Worm (Caenorhabditis elegans) whole organism, L4/young adult: ENCODE measurements around the gene srh-252.
"Not testable (repeated sequence)": the region's sequence is repeated elsewhere in the genome, so short reads cannot be mapped to it uniquely, and the experiment has no call there.

Source experiments
- W03F9.2 ChIP-seq: fragments of 150-350 bp; optimal IDR thresholded peaks from 2 replicates; lab custom pipeline; 2014; ENCODE audit warnings: missing biosample characterization, missing genetic modification characterization
- dao-5 ChIP-seq: sonication (generic microtip); optimal IDR thresholded peaks from 2 replicates; lab custom pipeline; 2016; ENCODE audit warnings: missing genotype, missing genetic modification characterization, moderate library complexity, missing compliant biosample characterization
- him-1 ChIP-seq: sonication (generic microtip); optimal IDR thresholded peaks from 2 replicates; lab custom pipeline; 2016; ENCODE audit warnings: missing genotype, missing genetic modification reagents, missing genetic modification characterization, missing compliant biosample characterization

Gene srh-252

ce11 chrV:17223305-17223704 is at the start of gene srh-252:
Gene srh-252 (minus strand): TSS chrV:17223405.
- TF ChIP-seq W03F9.2 (tag; lab: Kevin White, UChicago) (no peak), him-1 (no peak), dao-5 (tag; lab: Kevin White, UChicago) (no peak)

- no peak for TF ChIP-seq dao-5 (tag; lab: Kevin White, UChicago)
- no peak for TF ChIP-seq him-1
- no peak for TF ChIP-seq W03F9.2 (tag; lab: Kevin White, UChicago)
Observed at ce11 chrV:17272112-17272511, 48.9 kb upstream of the srh-252 start.

ce11 chrV:17264855-17265254 is 41.6 kb upstream of the srh-252 start, which contains the start of gene K10G4.3:
Gene K10G4.3 (minus strand): TSS chrV:17264955.
- not testable (repeated sequence) for TF ChIP-seq him-1; dao-5 (tag; lab: Kevin White, UChicago); W03F9.2 (tag; lab: Kevin White, UChicago)

- no peak for TF ChIP-seq W03F9.2 (tag; lab: Kevin White, UChicago)
Observed at ce11 chrV:17261385-17261784, 38.2 kb upstream of the srh-252 start.

ce11 chrV:17258868-17259267 is 35.7 kb upstream of the srh-252 start, which contains the start of gene fbxa-85:
Gene fbxa-85 (plus strand): TSS chrV:17259168.
- TF ChIP-seq dao-5 (tag; lab: Kevin White, UChicago) (no peak), him-1 (no peak), W03F9.2 (tag; lab: Kevin White, UChicago) (no peak)

ce11 chrV:17258244-17258643 is 35.0 kb upstream of the srh-252 start:
- TF ChIP-seq W03F9.2 (tag; lab: Kevin White, UChicago) (no peak), him-1 (no peak), dao-5 (tag; lab: Kevin White, UChicago) (no peak)

- TF ChIP-seq W03F9.2 (tag; lab: Kevin White, UChicago) = no peak
- no peak for TF ChIP-seq him-1
Observed at ce11 chrV:17257637-17258036, 34.4 kb upstream of the srh-252 start.

- TF ChIP-seq him-1 = no peak
- no peak for TF ChIP-seq dao-5 (tag; lab: Kevin White, UChicago)
Observed at ce11 chrV:17255454-17255853, 32.2 kb upstream of the srh-252 start, which contains the start of gene srh-115. Gene srh-115 (plus strand): TSS chrV:17255754.

- TF ChIP-seq him-1; W03F9.2 (tag; lab: Kevin White, UChicago); dao-5 (tag; lab: Kevin White, UChicago): not testable (repeated sequence)
Observed at ce11 chrV:17255028-17255427, 31.8 kb upstream of the srh-252 start, which contains the start of gene srh-116. Gene srh-116 (minus strand): TSS chrV:17255128.

- no peak for TF ChIP-seq W03F9.2 (tag; lab: Kevin White, UChicago)
- TF ChIP-seq him-1 = no peak
- no peak for TF ChIP-seq dao-5 (tag; lab: Kevin White, UChicago)
Observed at ce11 chrV:17251364-17251961, 28.3 kb upstream of the srh-252 start, which contains the start of gene Y61B8A.6. Gene Y61B8A.6 (plus strand): TSS chrV:17251911.

- no peak for TF ChIP-seq W03F9.2 (tag; lab: Kevin White, UChicago)
- no peak for TF ChIP-seq dao-5 (tag; lab: Kevin White, UChicago)
- TF ChIP-seq him-1 = no peak
Observed at ce11 chrV:17248915-17249314, 25.7 kb upstream of the srh-252 start, which contains the start of gene clec-243. Gene clec-243 (minus strand): TSS chrV:17249015.

ce11 chrV:17245406-17245805 is 22.2 kb upstream of the srh-252 start, which contains the start of gene clec-242:
Gene clec-242 (minus strand): TSS chrV:17245506.
- TF ChIP-seq him-1 (no peak), W03F9.2 (tag; lab: Kevin White, UChicago) (no peak), dao-5 (tag; lab: Kevin White, UChicago) (no peak)

- TF ChIP-seq dao-5 (tag; lab: Kevin White, UChicago) (no peak), him-1 (no peak), W03F9.2 (tag; lab: Kevin White, UChicago) (no peak)
Observed at ce11 chrV:17243016-17243415, 19.8 kb upstream of the srh-252 start.

- no peak for TF ChIP-seq W03F9.2 (tag; lab: Kevin White, UChicago)
- no peak for TF ChIP-seq him-1
- TF ChIP-seq dao-5 (tag; lab: Kevin White, UChicago) = no peak
Observed at ce11 chrV:17242552-17242951, 19.3 kb upstream of the srh-252 start, which contains the start of gene Y68A4B.3. Gene Y68A4B.3 (minus strand): TSS chrV:17242652.

ce11 chrV:17241278-17241661 is 18.1 kb upstream of the srh-252 start:
- TF ChIP-seq W03F9.2 (tag; lab: Kevin White, UChicago) = no peak
- no peak for TF ChIP-seq him-1
- TF ChIP-seq dao-5 (tag; lab: Kevin White, UChicago) = no peak
